Fruit fly (Drosophila melanogaster) whole organism, embryonic: Measurements from ENCODE around the gene zuc.
A peak's percentile ranks its signal among the peaks of the same experiment; 100 is the strongest.

Experiments used
- CG10274 ChIP-seq: fragments of 200-800 bp; sonication (Bioruptor generic); optimal IDR thresholded peaks from 3 replicates; lab custom pipeline; 2017; ENCODE audit warnings: missing biosample characterization, mild to moderate bottlenecking, missing genetic modification characterization
- CG10979 ChIP-seq: fragments of 200-800 bp; sonication (Bioruptor generic); optimal IDR thresholded peaks from 2 replicates; lab custom pipeline; 2018; ENCODE audit warnings: missing biosample characterization, mild to moderate bottlenecking, missing genetic modification characterization, moderate library complexity
- CG11398 ChIP-seq: fragments of 200-800 bp; sonication (Bioruptor generic); optimal IDR thresholded peaks from 2 replicates; lab custom pipeline; 2016; ENCODE audit warnings: missing biosample characterization, missing genetic modification characterization
- CG12236 ChIP-seq: fragments of 200-800 bp; sonication (Bioruptor generic); optimal IDR thresholded peaks from 2 replicates; lab custom pipeline; 2016; ENCODE audit warnings: missing biosample characterization, missing genetic modification characterization
- CG12391 ChIP-seq: fragments of 200-800 bp; sonication (Bioruptor generic); optimal IDR thresholded peaks from 3 replicates; lab custom pipeline; 2018; ENCODE audit warnings: missing biosample characterization, mild to moderate bottlenecking, missing genetic modification characterization, moderate library complexity
- CG12769 ChIP-seq: fragments of 200-800 bp; sonication (Bioruptor generic); optimal IDR thresholded peaks from 2 replicates; lab custom pipeline; 2019; ENCODE audit warnings: missing biosample characterization, mild to moderate bottlenecking, missing genetic modification characterization, moderate library complexity
- CG13424 ChIP-seq: fragments of 200-800 bp; sonication (Bioruptor generic); optimal IDR thresholded peaks from 2 replicates; lab custom pipeline; 2019; ENCODE audit warnings: missing biosample characterization, mild to moderate bottlenecking, missing genetic modification characterization, moderate library complexity
- CG30403 ChIP-seq: fragments of 200-800 bp; sonication (Bioruptor generic); optimal IDR thresholded peaks from 3 replicates; lab custom pipeline; 2016; ENCODE audit warnings: missing biosample characterization, missing genetic modification characterization
- CG33557 ChIP-seq: fragments of 200-800 bp; sonication (Bioruptor generic); optimal IDR thresholded peaks from 2 replicates; lab custom pipeline; 2019; ENCODE audit warnings: missing biosample characterization, mild to moderate bottlenecking, missing genetic modification characterization, moderate library complexity
- CG34422 ChIP-seq: fragments of 200-800 bp; sonication (Bioruptor generic); IDR thresholded peaks from 3 replicates; pipeline ENCODE4 v1.3.6; 2022; ENCODE audit warnings: missing biosample characterization, missing genetic modification characterization
- CG3838 ChIP-seq: fragments of 200-800 bp; sonication (Bioruptor generic); optimal IDR thresholded peaks from 3 replicates; lab custom pipeline; 2016; ENCODE audit warnings: missing biosample characterization, missing genetic modification characterization
- CG42726 ChIP-seq: fragments of 200-800 bp; sonication (Bioruptor generic); IDR thresholded peaks from 2 replicates; pipeline ENCODE4 v1.3.6; 2022; ENCODE audit warnings: missing biosample characterization, missing genetic modification characterization; ENCODE audit not compliant: partially characterized antibody
- CG4282 ChIP-seq: fragments of 200-800 bp; sonication (Bioruptor generic); optimal IDR thresholded peaks from 2 replicates; lab custom pipeline; 2016; ENCODE audit warnings: missing biosample characterization, missing genetic modification characterization
- CG4360 ChIP-seq: fragments of 200-800 bp; sonication (Bioruptor generic); IDR thresholded peaks from 2 replicates; pipeline ENCODE4 v1.3.6; 2022; ENCODE audit warnings: missing biosample characterization, missing genetic modification characterization
- CG5180 ChIP-seq: fragments of 200-800 bp; sonication (Bioruptor generic); optimal IDR thresholded peaks from 3 replicates; lab custom pipeline; 2017; ENCODE audit warnings: missing biosample characterization, missing genetic modification characterization, mild to moderate bottlenecking, moderate library complexity, missing genetic modification reagents
- CG6765 ChIP-seq: fragments of 200-800 bp; sonication (Bioruptor generic); optimal IDR thresholded peaks from 3 replicates; lab custom pipeline; 2017; ENCODE audit warnings: missing biosample characterization, mild to moderate bottlenecking, missing genetic modification characterization
- CG8478 ChIP-seq: fragments of >200 bp; optimal IDR thresholded peaks from 2 replicates; lab custom pipeline; 2018
- CG9876 ChIP-seq: fragments of 200-800 bp; sonication (Bioruptor generic); optimal IDR thresholded peaks from 2 replicates; lab custom pipeline; 2016; ENCODE audit warnings: missing biosample characterization, missing genetic modification characterization
- CoRest ChIP-seq: fragments of 200-800 bp; sonication (Bioruptor generic); optimal IDR thresholded peaks from 3 replicates; lab custom pipeline; 2018; ENCODE audit warnings: missing biosample characterization, mild to moderate bottlenecking, missing genetic modification characterization, moderate library complexity
- Dad ChIP-seq: fragments of 200-800 bp; sonication (Bioruptor generic); optimal IDR thresholded peaks from 3 replicates; lab custom pipeline; 2016; ENCODE audit warnings: missing biosample characterization, missing genetic modification characterization
- Fer2 ChIP-seq: fragments of 200-800 bp; sonication (Bioruptor generic); optimal IDR thresholded peaks from 2 replicates; lab custom pipeline; 2018; ENCODE audit warnings: missing biosample characterization, mild to moderate bottlenecking, missing genetic modification characterization, moderate library complexity
- H2.0 ChIP-seq: fragments of 200-800 bp; sonication (Bioruptor generic); IDR thresholded peaks from 2 replicates; pipeline ENCODE4 v1.3.6; 2022; ENCODE audit warnings: missing biosample characterization, missing genetic modification characterization
- Lhr ChIP-seq: fragments of 200-800 bp; sonication (Bioruptor generic); optimal IDR thresholded peaks from 3 replicates; lab custom pipeline; 2017; ENCODE audit warnings: mild to moderate bottlenecking, missing biosample characterization, missing genetic modification reagents, missing genetic modification characterization
- Max ChIP-seq: fragments of 200-800 bp; sonication (Bioruptor generic); optimal IDR thresholded peaks from 2 replicates; lab custom pipeline; 2016; ENCODE audit warnings: missing biosample characterization, mild to moderate bottlenecking, missing genetic modification characterization
- NC2β ChIP-seq: fragments of 200-800 bp; sonication (Bioruptor generic); optimal IDR thresholded peaks from 2 replicates; lab custom pipeline; 2016; ENCODE audit warnings: missing biosample characterization, missing genetic modification characterization
- Rx ChIP-seq: fragments of 200-800 bp; sonication (Bioruptor generic); IDR thresholded peaks from 2 replicates; pipeline ENCODE4 v1.3.6; 2022; ENCODE audit warnings: missing biosample characterization, missing genetic modification characterization
- abd-A ChIP-seq: fragments of 200-800 bp; sonication (Bioruptor generic); optimal IDR thresholded peaks from 3 replicates; lab custom pipeline; 2019; ENCODE audit warnings: missing biosample characterization, mild to moderate bottlenecking, missing genetic modification characterization, moderate library complexity
- al ChIP-seq: fragments of 200-800 bp; sonication (Bioruptor generic); IDR thresholded peaks from 2 replicates; pipeline ENCODE4 v1.3.6; 2022; ENCODE audit warnings: missing biosample characterization, missing genetic modification characterization
- br ChIP-seq: fragments of >200 bp; optimal IDR thresholded peaks from 2 replicates; lab custom pipeline; 2017
- bsh ChIP-seq, 2 experiments: fragments of 200-800 bp; sonication (Bioruptor generic); optimal IDR thresholded peaks; 2 replicates each; lab custom pipeline; 2017 to 2018; ENCODE audit warnings: mild to moderate bottlenecking in 2 of 2, missing biosample characterization in 2 of 2, missing genetic modification characterization in 2 of 2, moderate library complexity in 1 of 2
- disco-r ChIP-seq: fragments of 200-800 bp; sonication (Bioruptor generic); optimal IDR thresholded peaks from 2 replicates; lab custom pipeline; 2016; ENCODE audit warnings: missing biosample characterization, missing genetic modification characterization
- grau ChIP-seq: fragments of 200-800 bp; optimal IDR thresholded peaks from 3 replicates; lab custom pipeline; 2019; ENCODE audit warnings: missing biosample characterization, mild to moderate bottlenecking, missing genetic modification characterization, moderate library complexity
- gsb ChIP-seq: fragments of 200-800 bp; sonication (Bioruptor generic); IDR thresholded peaks from 2 replicates; pipeline ENCODE4 v1.3.6; 2022; ENCODE audit warnings: missing biosample characterization, missing genetic modification characterization
- hbn ChIP-seq: fragments of 200-800 bp; sonication (Bioruptor generic); IDR thresholded peaks from 2 replicates; pipeline ENCODE4 v1.3.6; 2022; ENCODE audit warnings: missing biosample characterization, missing genetic modification characterization; ENCODE audit not compliant: partially characterized antibody
- nerfin-1 ChIP-seq: fragments of 200-800 bp; sonication (Bioruptor generic); optimal IDR thresholded peaks from 3 replicates; lab custom pipeline; 2019; ENCODE audit warnings: missing biosample characterization, mild to moderate bottlenecking, missing genetic modification characterization, moderate library complexity
- psq ChIP-seq: fragments of 200-800 bp; sonication (Bioruptor generic); optimal IDR thresholded peaks from 2 replicates; lab custom pipeline; 2017; ENCODE audit warnings: missing biosample characterization, missing genetic modification characterization
- sd ChIP-seq: fragments of 200-800 bp; sonication (Bioruptor generic); optimal IDR thresholded peaks from 3 replicates; lab custom pipeline; 2018; ENCODE audit warnings: missing biosample characterization, mild to moderate bottlenecking, missing genetic modification characterization, moderate library complexity
- sens ChIP-seq: fragments of 200-800 bp; sonication (Bioruptor generic); peaks from one replicate; lab custom pipeline; 2016; ENCODE audit warnings: missing biosample characterization, missing genetic modification characterization
- slp2 ChIP-seq: fragments of 200-800 bp; sonication (Bioruptor generic); optimal IDR thresholded peaks from 2 replicates; lab custom pipeline; 2016; ENCODE audit warnings: missing biosample characterization, missing genetic modification characterization
- sob ChIP-seq: fragments of 200-800 bp; sonication (Bioruptor generic); IDR thresholded peaks from 2 replicates; pipeline ENCODE4 v1.3.6; 2022; ENCODE audit warnings: missing biosample characterization, missing genetic modification characterization
- tap ChIP-seq: fragments of 200-800 bp; optimal IDR thresholded peaks from 3 replicates; lab custom pipeline; 2019; ENCODE audit warnings: missing biosample characterization, mild to moderate bottlenecking, missing genetic modification characterization, moderate library complexity
- tll ChIP-seq, 2 experiments: fragments of 200-800 bp in 1 of 2; fragments of >200 bp in 1 of 2; sonication (Bioruptor generic) in 1 of 2; optimal IDR thresholded peaks; 2 replicates each; lab custom pipeline; 2017 to 2019; ENCODE audit warnings: missing biosample characterization in 2 of 2, missing genetic modification characterization in 2 of 2, mild to moderate bottlenecking in 1 of 2, moderate library complexity in 1 of 2
- unpg ChIP-seq: fragments of 200-800 bp; sonication (Bioruptor generic); optimal IDR thresholded peaks from 3 replicates; lab custom pipeline; 2018; ENCODE audit warnings: missing biosample characterization, mild to moderate bottlenecking, missing genetic modification characterization, moderate library complexity
- vvl ChIP-seq: fragments of 200-800 bp; sonication (Bioruptor generic); IDR thresholded peaks from 2 replicates; pipeline ENCODE4 v1.3.6; 2022; ENCODE audit warnings: missing biosample characterization, missing genetic modification characterization
- zf30C ChIP-seq: fragments of 200-800 bp; sonication (Bioruptor generic); optimal IDR thresholded peaks from 3 replicates; lab custom pipeline; 2018; ENCODE audit warnings: missing biosample characterization, mild to moderate bottlenecking, missing genetic modification characterization

The zuc gene

dm6 chr2L:12025505-12025904, 35.8 kb upstream of the zuc start (continued):
- TF ChIP-seq CG9876 (GFP tag; lab: Kevin White, UChicago): no peak
- TF ChIP-seq Dad (GFP tag; lab: Kevin White, UChicago): no peak
- TF ChIP-seq CoRest (tag; lab: Kevin White, UChicago): no peak
- TF ChIP-seq Fer2 (tag; lab: Kevin White, UChicago): no peak
- peak; percentile 50 for TF ChIP-seq abd-A
- no peak for TF ChIP-seq CG3838 (GFP tag; lab: Kevin White, UChicago)
- no peak for TF ChIP-seq CG10979 (tag; lab: Kevin White, UChicago)
- no peak for TF ChIP-seq psq
- 0 out of 2 replicates have a peak, but pooled peaks have one; percentile 39 for TF ChIP-seq gsb (GFP tag; lab: Robert Waterston, UW)
- TF ChIP-seq tll (GFP tag; optimal IDR thresholded peaks at IDR 0.05; lab: Kevin White, UChicago): no peak
- no peak for TF ChIP-seq CG34422 (GFP tag; lab: Robert Waterston, UW)
- no peak for TF ChIP-seq Rx
- TF ChIP-seq CG6765: no peak
- no peak for TF ChIP-seq CG30403 (GFP tag; lab: Kevin White, UChicago)
- TF ChIP-seq sd: peak; percentile 4
- no peak for TF ChIP-seq zf30C (GFP tag; lab: Kevin White, UChicago)
- no peak for TF ChIP-seq nerfin-1
- 0 out of 2 replicates have a peak, but pooled peaks have one; percentile 31 for TF ChIP-seq sob (GFP tag; lab: Robert Waterston, UW)
- no peak for TF ChIP-seq al (GFP tag; lab: Robert Waterston, UW)
- peak; percentile 3 for TF ChIP-seq tap (tag; lab: Kevin White, UChicago)
- peak; percentile 8 for TF ChIP-seq unpg (GFP tag; lab: Kevin White, UChicago)
- TF ChIP-seq NC2β (GFP tag; lab: Kevin White, UChicago): no peak
- no peak for TF ChIP-seq Max (GFP tag; lab: Kevin White, UChicago)
- no peak for TF ChIP-seq H2.0
- TF ChIP-seq bsh (GFP tag; optimal IDR thresholded peaks at IDR 0.05; lab: Kevin White, UChicago): peak in 1 of 2 experiments; percentile 26
- TF ChIP-seq CG12769 (tag; lab: Kevin White, UChicago): peak; percentile 83
- no peak for TF ChIP-seq CG8478 (lab: Kevin White, UChicago)
- no peak for TF ChIP-seq hbn
- TF ChIP-seq CG12236: no peak
- no peak for TF ChIP-seq CG33557 (GFP tag; lab: Kevin White, UChicago)
- TF ChIP-seq CG13424 (tag; lab: Kevin White, UChicago): peak; percentile 15
- no peak for TF ChIP-seq CG42726 (GFP tag; lab: Robert Waterston, UW)
- no peak for TF ChIP-seq CG11398 (GFP tag; lab: Kevin White, UChicago)
- no peak for TF ChIP-seq sens (GFP tag; lab: Kevin White, UChicago)
- no peak for TF ChIP-seq Lhr (GFP tag; lab: Kevin White, UChicago)
- peak; percentile 90 for TF ChIP-seq CG5180 (GFP tag; lab: Kevin White, UChicago)
- TF ChIP-seq grau: peak; percentile 22
- no peak for TF ChIP-seq CG12391 (tag; lab: Kevin White, UChicago)
- peak; percentile 10; the same call in 1 of the 2 replicates for TF ChIP-seq vvl (GFP tag; lab: Robert Waterston, UW)
- no peak for TF ChIP-seq CG4282 (GFP tag; lab: Kevin White, UChicago)
- TF ChIP-seq slp2 (GFP tag; lab: Kevin White, UChicago): no peak
- no peak for TF ChIP-seq br (lab: Kevin White, UChicago)
- peak; percentile 98 for TF ChIP-seq CG10274 (GFP tag; lab: Kevin White, UChicago)
- no peak for TF ChIP-seq disco-r (GFP tag; lab: Kevin White, UChicago)
- no peak for TF ChIP-seq CG4360 (GFP tag; lab: Robert Waterston, UW)
